Worm (Caenorhabditis elegans): ENCODE data around the gene Y39G8B.5.

Y39G8B.5 gene

ce11 chrII:13991741-13992140, at the start of gene Y39G8B.5:
Gene Y39G8B.5 (minus strand): TSS chrII:13991841.
- TF ChIP-seq aly-1 (tag; optimal IDR thresholded peaks at IDR 0.05), result no peak
- TF ChIP-seq pes-1 (GFP tag; IDR thresholded peaks at IDR 0.05), result no peak
- no peak for TF ChIP-seq ets-7 (tag; optimal IDR thresholded peaks at IDR 0.05)
- no peak for TF ChIP-seq hmg-4 (GFP tag; optimal IDR thresholded peaks at IDR 0.05)
- TF ChIP-seq scrt-1 (GFP tag; IDR thresholded peaks at IDR 0.05), result no peak
- TF ChIP-seq B0310.2 (tag; optimal IDR thresholded peaks at IDR 0.05), result no peak
- no peak for TF ChIP-seq sea-1 (GFP tag; conservative IDR thresholded peaks at IDR 0.05)
- TF ChIP-seq hnd-1 (tag; optimal IDR thresholded peaks at IDR 0.05), result no peak
- no peak for TF ChIP-seq flt-1 (GFP tag; IDR thresholded peaks at IDR 0.05)
- no peak for TF ChIP-seq ama-1 (optimal IDR thresholded peaks at IDR 0.05)
- no peak for TF ChIP-seq ceh-36 (tag; optimal IDR thresholded peaks at IDR 0.05)
- no peak for TF ChIP-seq hmbx-1 (tag; optimal IDR thresholded peaks at IDR 0.05)
- no peak for TF ChIP-seq tbx-37 (GFP tag; conservative IDR thresholded peaks at IDR 0.05)
- TF ChIP-seq tbx-11 (GFP tag; IDR thresholded peaks at IDR 0.05), result no peak
- no peak for TF ChIP-seq ceh-13 (GFP tag; optimal IDR thresholded peaks at IDR 0.05)
- TF ChIP-seq tra-4 (tag; optimal IDR thresholded peaks at IDR 0.05), result no peak
- TF ChIP-seq F13C5.2 (tag; optimal IDR thresholded peaks at IDR 0.05), result no peak

- TF ChIP-seq scrt-1 (GFP tag; IDR thresholded peaks at IDR 0.05) (0 out of 2 replicates have a peak, but pooled peaks have one; percentile 5), flt-1 (GFP tag; IDR thresholded peaks at IDR 0.05) (no peak)
Observed at ce11 chrII:14040204-14040842, 48.7 kb upstream of the Y39G8B.5 start.

ce11 chrII:14039811-14040203, 48.2 kb upstream of the Y39G8B.5 start:
- TF ChIP-seq scrt-1 (GFP tag; IDR thresholded peaks at IDR 0.05) (no peak), tbx-11 (GFP tag; IDR thresholded peaks at IDR 0.05) (no peak), tra-4 (tag; optimal IDR thresholded peaks at IDR 0.05) (no peak), pes-1 (GFP tag; IDR thresholded peaks at IDR 0.05) (no peak), F13C5.2 (tag; optimal IDR thresholded peaks at IDR 0.05) (no peak), ets-7 (tag; optimal IDR thresholded peaks at IDR 0.05) (no peak), B0310.2 (tag; optimal IDR thresholded peaks at IDR 0.05) (no peak), hmbx-1 (tag; optimal IDR thresholded peaks at IDR 0.05) (no peak), hnd-1 (tag; optimal IDR thresholded peaks at IDR 0.05) (no peak), ceh-36 (tag; optimal IDR thresholded peaks at IDR 0.05) (no peak), hmg-4 (GFP tag; optimal IDR thresholded peaks at IDR 0.05) (no peak), aly-1 (tag; optimal IDR thresholded peaks at IDR 0.05) (no peak), flt-1 (GFP tag; IDR thresholded peaks at IDR 0.05) (no peak)

ce11 chrII:14038331-14038730, 46.7 kb upstream of the Y39G8B.5 start:
- TF ChIP-seq tbx-37 (GFP tag; conservative IDR thresholded peaks at IDR 0.05) (0 out of 2 replicates have a peak, but pooled peaks have one; percentile 18), scrt-1 (GFP tag; IDR thresholded peaks at IDR 0.05) (no peak), ets-7 (tag; optimal IDR thresholded peaks at IDR 0.05) (no peak), ama-1 (optimal IDR thresholded peaks at IDR 0.05) (no peak)

- TF ChIP-seq ceh-13 (GFP tag; optimal IDR thresholded peaks at IDR 0.05), result no peak
- no peak for TF ChIP-seq tbx-37 (GFP tag; conservative IDR thresholded peaks at IDR 0.05)
- TF ChIP-seq hnd-1 (tag; optimal IDR thresholded peaks at IDR 0.05), result no peak
- TF ChIP-seq ets-7 (tag; optimal IDR thresholded peaks at IDR 0.05), result no peak
- no peak for TF ChIP-seq ama-1 (optimal IDR thresholded peaks at IDR 0.05)
- no peak for TF ChIP-seq B0310.2 (tag; optimal IDR thresholded peaks at IDR 0.05)
Observed at ce11 chrII:14037484-14038303, 46.1 kb upstream of the Y39G8B.5 start.

- no peak for TF ChIP-seq tra-4 (tag; optimal IDR thresholded peaks at IDR 0.05)
- peak; percentile 73 for TF ChIP-seq ceh-36 (tag; optimal IDR thresholded peaks at IDR 0.05)
Observed at ce11 chrII:14036724-14037483, 45.3 kb upstream of the Y39G8B.5 start.

ce11 chrII:14034559-14034958, 42.9 kb upstream of the Y39G8B.5 start:
- TF ChIP-seq pes-1 (GFP tag; IDR thresholded peaks at IDR 0.05) (no peak), ama-1 (optimal IDR thresholded peaks at IDR 0.05) (no peak), ceh-13 (GFP tag; optimal IDR thresholded peaks at IDR 0.05) (no peak), tbx-11 (GFP tag; IDR thresholded peaks at IDR 0.05) (no peak), ceh-36 (tag; optimal IDR thresholded peaks at IDR 0.05) (no peak), tbx-37 (GFP tag; conservative IDR thresholded peaks at IDR 0.05) (no peak), F13C5.2 (tag; optimal IDR thresholded peaks at IDR 0.05) (no peak), tra-4 (tag; optimal IDR thresholded peaks at IDR 0.05) (no peak), sea-1 (GFP tag; conservative IDR thresholded peaks at IDR 0.05) (no peak), hmg-4 (GFP tag; optimal IDR thresholded peaks at IDR 0.05) (no peak), B0310.2 (tag; optimal IDR thresholded peaks at IDR 0.05) (no peak), flt-1 (GFP tag; IDR thresholded peaks at IDR 0.05) (no peak), ets-7 (tag; optimal IDR thresholded peaks at IDR 0.05) (no peak), hnd-1 (tag; optimal IDR thresholded peaks at IDR 0.05) (no peak), hmbx-1 (tag; optimal IDR thresholded peaks at IDR 0.05) (no peak), aly-1 (tag; optimal IDR thresholded peaks at IDR 0.05) (no peak), scrt-1 (GFP tag; IDR thresholded peaks at IDR 0.05) (no peak)

Data from whole organism, early embryonic.